Worm (Caenorhabditis elegans) whole organism, dauer: Measurements from ENCODE around the gene elo-7.

ENCODE experiments used
- unc-62 ChIP-seq: sonication (generic microtip); optimal IDR thresholded peaks from 2 replicates; lab custom pipeline; 2017; ENCODE audit warnings: missing biosample characterization, missing genetic modification reagents, missing genetic modification characterization

The elo-7 gene

DNA sequence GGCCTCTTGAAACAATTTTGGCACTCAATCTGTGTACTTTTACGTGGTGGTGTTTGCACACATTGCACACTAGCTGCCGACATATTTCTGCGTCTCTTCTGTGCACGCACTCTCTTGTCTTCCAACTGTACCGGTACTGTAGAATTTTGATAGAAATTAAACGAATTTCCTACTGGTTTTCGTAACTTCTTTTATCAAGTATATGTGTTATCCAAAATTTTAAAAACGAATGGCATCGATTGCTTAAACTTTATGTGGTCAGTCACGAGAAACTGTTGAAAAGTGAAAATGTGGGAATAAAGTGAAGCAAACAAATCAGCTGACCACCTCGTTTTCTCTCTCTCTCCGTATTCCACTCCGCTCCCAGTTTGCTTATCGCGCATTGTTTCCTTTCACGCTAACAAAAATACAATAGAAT lies 16.4 kb upstream of the elo-7 start:
- no peak for TF ChIP-seq unc-62 (GFP tag; lab: Kevin White, UChicago)

DNA sequence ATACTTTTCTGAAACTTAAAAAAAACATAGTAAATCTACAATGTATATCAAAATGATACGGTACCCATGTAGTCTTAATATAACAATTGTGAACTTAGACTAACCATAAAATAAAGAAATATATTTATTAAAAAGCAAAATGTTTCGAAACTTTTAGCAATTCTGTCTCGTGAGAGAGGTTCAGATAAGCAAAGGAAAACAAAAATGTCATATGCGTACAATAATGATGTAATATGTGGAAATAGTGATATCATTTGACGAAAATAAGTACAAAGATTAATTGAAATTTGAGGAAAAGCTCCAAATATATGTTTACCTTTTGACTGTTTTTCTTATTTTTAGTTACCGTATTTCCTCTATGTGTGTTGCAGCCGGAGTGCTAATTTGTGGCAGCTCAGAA lies 15.6 kb upstream of the elo-7 start:
- TF ChIP-seq unc-62 (GFP tag; lab: Kevin White, UChicago) = no peak

DNA sequence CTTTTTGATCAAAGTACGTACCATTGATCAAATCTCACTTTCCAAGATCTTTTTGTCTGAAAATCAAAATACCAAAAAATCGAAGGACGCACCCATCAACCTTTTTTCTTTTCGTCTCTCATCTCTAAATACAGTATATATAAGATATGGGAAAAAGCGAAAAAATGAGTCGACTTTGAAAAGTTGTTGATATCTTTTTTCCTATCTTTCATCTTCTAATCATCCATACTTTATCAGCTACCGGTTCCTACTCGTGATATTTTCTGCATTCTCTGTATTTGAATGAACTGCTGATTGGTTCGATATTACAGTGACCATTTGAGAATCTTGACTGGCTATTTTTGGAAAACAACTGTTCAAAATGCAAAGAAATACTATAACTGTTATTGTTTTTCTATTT lies 12.9 kb upstream of the elo-7 start, which contains the start of gene C33A12.19:
Gene C33A12.19, plus strand, starts transcription at position 169 of the 400 bp plus-strand sequence.
- TF ChIP-seq unc-62 (GFP tag; lab: Kevin White, UChicago) = no peak

DNA sequence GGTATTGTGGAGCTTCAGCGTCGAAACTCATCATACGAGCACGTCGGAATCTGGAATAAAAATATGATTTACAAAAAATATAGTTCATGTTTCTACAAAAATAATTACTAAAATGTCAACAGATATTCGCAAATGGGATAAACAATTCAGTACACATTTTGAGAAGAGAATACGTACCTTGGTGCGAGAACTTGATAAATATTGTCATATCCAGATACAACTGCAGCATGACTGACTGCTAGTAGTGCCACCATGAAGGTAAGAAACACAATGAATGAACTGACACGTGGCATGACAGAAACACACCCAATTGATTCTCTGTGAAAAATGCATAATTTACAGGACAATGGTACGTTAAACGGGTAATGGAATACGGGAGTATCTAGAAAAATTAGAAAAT lies 11.1 kb upstream of the elo-7 start, which contains the start of gene nlp-35:
Gene nlp-35, minus strand, starts transcription at position 319 of the 400 bp plus-strand sequence.
- TF ChIP-seq unc-62 (GFP tag; lab: Kevin White, UChicago) = no peak

DNA sequence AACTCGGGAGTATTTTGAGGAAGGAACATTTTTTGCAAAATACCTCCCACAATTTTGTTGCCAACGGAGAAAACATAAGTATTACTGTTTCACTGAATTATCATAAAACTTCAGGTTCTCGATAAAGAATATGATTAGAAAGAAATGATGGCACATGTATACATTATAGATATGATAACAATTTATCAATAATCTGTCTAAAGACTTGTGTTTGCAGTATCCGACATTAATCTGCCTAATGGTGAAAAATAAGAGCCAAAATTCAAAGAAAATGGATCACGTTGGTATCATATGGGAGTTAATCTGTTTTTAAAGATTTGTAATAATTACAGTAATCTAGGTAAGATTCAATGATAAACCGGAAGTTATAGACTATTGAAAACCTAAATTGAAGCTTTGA lies 9.1 kb upstream of the elo-7 start:
- no peak for TF ChIP-seq unc-62 (GFP tag; lab: Kevin White, UChicago)

DNA sequence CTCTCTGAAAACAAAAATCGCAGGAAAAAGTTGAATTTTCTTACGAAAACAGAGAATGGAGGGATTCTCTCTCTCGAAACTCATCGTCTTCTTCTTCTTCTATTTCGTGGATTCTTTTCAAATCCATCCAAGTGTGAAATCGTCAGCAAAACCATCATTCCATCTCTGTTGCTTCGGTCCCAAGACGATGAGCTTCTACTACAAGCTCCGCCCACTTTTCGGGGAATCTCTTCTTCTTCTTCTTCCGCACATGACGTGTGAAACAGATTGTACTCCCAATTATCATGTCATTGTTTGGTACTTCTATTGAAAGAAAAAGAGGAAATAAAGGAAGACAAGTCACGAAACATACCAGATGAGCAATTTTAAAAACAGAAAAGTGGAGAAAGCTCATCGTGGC lies 6.6 kb upstream of the elo-7 start:
- no peak for TF ChIP-seq unc-62 (GFP tag; lab: Kevin White, UChicago)

DNA sequence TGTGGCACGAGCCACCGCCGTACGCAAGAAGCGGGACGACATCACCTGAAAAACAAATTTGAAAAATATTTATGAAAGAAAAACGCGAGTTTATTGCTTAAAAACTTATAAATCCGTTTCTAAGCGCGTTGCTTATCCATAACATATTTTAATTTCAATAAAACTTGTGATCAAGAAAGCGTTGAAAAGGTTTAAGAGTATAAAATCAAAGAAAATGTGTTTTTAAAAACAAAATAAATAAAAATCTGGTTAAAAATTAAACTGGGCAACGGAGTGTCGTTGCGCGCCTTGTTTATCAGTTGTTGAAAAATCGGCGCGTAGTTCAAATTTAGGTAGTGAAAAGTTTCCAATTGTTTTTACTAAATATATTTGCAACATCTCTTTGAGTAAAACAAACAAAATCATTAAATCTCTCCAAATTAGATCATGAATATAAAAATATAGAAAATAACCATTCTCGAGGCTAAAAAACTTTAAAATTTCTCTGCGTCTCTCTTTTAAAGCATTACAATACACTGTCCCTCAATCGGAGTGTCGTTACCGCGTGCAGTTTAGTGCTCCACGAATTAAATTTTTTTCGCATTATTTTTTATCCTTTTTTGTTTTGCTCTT lies 4.8 kb upstream of the elo-7 start, which contains the start of gene ndua-5:
Gene ndua-5, minus strand, starts transcription at position 51 of the 612 bp plus-strand sequence.
- no peak for TF ChIP-seq unc-62 (GFP tag; lab: Kevin White, UChicago)

DNA sequence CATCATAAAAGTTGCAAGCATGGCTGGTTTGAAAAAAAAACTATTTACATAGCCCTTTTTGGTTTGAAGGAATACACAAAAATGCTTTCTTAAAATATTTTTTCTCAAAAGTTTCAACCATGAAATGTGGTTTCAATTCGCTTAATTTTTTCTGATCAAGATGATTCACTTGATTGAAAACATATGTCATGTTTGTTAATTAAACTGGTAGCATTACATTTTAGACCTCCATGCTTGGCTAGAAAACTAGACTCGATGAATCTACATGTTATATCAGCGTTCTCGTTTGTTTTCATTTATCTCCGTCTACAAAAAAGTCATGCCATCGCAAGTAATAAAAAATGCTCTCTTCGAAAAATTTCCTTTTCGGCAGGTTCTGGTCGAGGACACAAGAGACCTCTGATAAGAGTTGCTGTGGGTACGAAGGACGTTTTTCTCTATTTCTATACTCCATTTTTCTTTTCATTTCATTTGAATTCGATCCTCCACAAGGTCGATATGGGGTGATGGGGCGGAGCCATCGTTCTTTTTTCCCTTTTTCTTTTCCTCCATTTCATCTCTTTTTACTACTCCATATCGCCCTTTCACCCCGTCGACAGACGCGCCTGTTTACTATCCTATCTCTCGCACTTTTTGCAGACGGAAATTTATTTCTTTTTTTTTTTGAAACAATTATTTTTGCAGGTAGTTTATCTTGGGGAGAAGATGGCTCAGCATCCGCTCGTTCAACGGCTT lies 3.9 kb upstream of the elo-7 start, which contains the start of gene elo-1:
Gene elo-1, plus strand, starts transcription at position 685 of the 735 bp plus-strand sequence.
- TF ChIP-seq unc-62 (GFP tag; lab: Kevin White, UChicago) = no peak

DNA sequence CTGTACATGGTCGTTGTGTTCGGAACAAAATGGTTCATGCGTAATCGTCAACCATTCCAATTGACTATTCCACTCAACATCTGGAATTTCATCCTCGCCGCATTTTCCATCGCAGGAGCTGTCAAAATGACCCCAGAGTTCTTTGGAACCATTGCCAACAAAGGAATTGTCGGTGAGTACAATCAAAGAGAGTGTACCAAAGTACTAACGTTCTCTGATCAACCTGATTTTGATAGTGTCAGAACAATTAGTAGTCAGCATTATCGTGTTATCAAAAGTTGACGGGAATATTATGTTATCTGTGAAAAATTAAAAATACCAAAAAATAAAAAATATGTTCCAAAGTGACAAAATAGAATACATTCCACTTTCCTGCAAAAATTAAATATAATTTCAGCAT lies 2.7 kb upstream of the elo-7 start:
- TF ChIP-seq unc-62 (GFP tag; lab: Kevin White, UChicago) = no peak

DNA sequence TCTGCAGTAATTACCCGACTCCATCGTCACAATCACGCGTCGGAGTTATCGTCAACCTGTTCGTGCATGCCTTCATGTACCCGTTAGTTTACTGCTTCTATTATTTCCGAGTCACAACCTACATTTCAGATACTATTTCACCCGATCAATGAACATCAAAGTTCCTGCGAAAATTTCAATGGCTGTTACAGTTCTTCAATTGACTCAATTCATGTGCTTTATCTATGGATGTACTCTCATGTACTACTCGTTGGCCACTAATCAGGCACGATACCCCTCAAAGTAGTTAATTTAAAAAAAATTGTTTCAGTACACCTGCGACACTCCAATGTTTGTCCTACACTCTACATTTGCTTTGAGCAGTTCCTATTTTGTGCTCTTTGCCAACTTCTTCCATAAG lies 1.0 kb downstream of the elo-7 start:
- no peak for TF ChIP-seq unc-62 (GFP tag; lab: Kevin White, UChicago)

DNA sequence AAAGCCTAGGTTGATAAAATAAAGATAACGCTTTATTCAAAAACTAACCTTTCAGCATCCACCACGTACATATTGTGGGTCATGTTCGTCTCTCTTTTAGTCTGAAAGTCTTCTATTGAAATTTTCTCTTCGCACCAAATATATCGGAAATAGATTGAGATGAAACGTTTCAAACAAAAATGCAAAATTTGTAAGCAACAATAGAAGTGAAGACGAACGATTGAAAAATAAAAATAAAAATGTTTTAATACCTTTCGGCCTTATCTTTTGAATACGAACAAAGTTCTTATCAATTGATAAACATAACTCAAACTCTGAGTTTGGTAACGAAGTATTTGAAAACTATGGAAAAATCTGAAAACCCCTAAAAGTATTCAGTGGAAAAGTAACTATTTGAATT lies 3.3 kb downstream of the elo-7 start, which contains the start of gene F56H11.2:
Gene F56H11.2, minus strand, starts transcription at position 101 of the 400 bp plus-strand sequence.
- no peak for TF ChIP-seq unc-62 (GFP tag; lab: Kevin White, UChicago)

DNA sequence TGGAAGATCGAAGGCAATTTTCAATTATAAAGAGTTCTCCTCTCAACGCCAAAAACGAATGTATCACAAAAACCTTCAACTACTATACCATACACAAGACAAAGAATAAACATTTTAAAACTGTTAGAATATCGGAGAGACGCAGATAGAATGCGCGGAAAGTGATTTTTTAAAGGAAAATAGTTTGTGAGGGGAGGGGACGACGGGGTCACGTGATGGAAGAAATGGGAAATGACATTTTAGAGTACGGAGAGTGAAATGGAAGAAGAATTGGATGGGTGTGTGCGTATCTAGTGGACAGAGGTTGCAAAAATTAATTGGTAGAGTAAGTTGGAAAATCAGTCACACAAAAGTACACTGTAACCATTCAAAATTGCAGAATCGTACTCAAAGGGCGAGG lies 4.6 kb downstream of the elo-7 start:
- TF ChIP-seq unc-62 (GFP tag; lab: Kevin White, UChicago) = no peak

DNA sequence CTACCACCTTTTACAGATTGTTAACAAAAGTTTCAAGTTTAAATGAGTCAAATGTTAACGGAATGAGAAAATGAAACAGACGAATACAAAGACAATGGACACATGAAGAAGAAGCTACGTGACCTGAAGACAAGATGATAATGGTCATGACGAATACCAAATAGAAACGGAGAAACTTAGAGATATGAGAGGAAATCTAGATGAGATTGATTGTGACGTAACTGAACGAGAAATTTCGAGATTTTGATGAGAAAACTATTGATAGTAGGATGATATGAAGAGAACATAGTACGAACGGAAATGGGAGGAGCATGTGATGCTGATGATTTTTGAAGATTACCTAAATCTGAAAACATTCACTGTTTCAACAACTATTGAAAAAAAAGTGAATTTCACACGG lies 5.4 kb downstream of the elo-7 start:
- no peak for TF ChIP-seq unc-62 (GFP tag; lab: Kevin White, UChicago)

DNA sequence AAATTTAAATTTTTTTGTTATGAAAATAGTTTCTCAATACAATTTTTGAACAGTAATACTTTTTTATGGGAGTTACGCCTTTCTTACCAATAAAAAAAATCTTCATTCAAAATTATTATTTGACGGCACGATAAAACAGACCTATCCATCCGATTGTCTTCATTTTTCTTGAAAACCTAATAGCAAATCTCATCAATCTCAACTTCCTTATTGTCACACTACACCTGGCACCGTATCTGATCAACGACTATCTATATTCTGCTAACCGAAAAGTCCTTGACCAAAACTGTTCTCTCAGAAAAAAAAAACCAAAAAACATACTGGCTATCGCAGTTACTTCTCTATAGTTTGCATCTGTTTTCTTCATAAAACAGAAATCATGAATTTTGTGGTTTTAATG lies 6.4 kb downstream of the elo-7 start:
- no peak for TF ChIP-seq unc-62 (GFP tag; lab: Kevin White, UChicago)

DNA sequence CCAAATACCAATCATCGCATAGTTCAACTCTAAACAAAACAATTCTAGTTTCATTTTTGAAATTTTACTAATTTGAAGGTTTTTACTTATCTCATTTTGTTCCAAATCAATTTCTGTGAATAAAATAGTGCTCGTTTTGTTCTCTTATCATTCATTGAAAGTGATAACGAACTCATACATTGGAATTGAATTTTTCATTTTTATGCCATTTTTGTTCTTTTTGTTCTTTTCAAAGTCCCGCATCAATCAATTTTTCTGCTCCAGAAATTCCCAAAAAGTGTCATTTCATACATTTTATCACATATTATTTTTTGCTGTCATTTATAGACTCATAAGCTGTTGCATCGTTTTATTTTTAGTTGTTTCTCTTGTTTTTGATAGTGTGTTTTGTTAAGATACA lies 7.8 kb downstream of the elo-7 start:
- TF ChIP-seq unc-62 (GFP tag; lab: Kevin White, UChicago) = no peak

DNA sequence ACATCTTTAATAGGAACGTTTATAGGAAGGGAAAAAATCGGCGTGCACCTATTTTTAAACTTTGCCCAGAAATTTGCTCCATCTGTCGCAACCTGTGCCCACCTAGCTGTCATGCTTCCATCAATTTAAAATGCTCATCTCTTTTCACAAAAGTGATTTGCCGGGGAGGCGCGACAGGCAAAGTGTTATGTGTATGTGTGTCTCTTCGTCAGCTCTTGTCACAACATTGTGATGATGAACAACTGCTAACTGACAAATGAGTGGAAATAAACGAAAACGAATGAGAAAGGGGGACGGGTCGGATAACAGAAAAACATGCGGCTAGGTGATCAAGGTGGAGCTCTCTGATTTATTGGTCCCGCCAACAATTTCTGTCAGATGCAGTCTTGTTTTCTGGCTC lies 8.5 kb downstream of the elo-7 start:
- TF ChIP-seq unc-62 (GFP tag; lab: Kevin White, UChicago) = no peak
